Fruit fly (Drosophila melanogaster): ENCODE data around the gene boil.

- TF ChIP-seq CG7045 (GFP tag; optimal IDR thresholded peaks at IDR 0.05) (no peak), ovo (GFP tag; optimal IDR thresholded peaks at IDR 0.05) (no peak)
Measured at dm6 chrX:4825674-4826073, 49.8 kb upstream of the boil start, which contains the start of gene CG12682.
